Fruit fly (Drosophila melanogaster): ENCODE results near the gene SWIP.

The SWIP gene

DNA sequence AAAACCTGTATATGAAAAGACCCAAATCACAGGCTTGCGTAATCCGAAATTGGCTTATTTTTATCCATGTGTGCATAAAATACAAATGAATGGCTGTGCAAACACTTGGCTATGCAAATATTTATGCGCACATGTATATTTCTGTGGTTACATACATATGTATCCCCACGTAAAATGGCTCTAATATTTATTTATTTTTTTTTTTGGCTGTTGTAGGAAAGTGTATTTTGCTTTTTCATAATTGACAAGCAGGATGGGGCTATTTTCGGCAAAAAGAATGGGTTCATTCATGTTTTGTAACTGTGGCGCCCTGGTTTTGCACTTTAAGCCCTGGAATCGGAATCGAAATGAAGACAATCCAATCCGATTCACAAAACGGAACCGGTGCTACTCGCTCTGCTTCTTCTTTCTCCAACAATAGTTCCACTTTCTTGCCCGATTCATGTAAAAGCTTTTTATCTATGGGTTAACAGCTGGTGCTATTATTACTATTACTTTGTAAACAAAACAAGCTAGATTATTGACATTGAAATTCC is 21.7 kb downstream of the SWIP start (continued):
- TF ChIP-seq CG2120 (GFP tag; optimal IDR thresholded peaks at IDR 0.05) = peak; percentile 85
- peak; percentile 56 for TF ChIP-seq CG4820 (GFP tag; optimal IDR thresholded peaks at IDR 0.05)
- no peak; the same call in 1 of the 2 replicates for TF ChIP-seq Rx (GFP tag; IDR thresholded peaks at IDR 0.05)
- no peak for TF ChIP-seq dan (GFP tag; IDR thresholded peaks at IDR 0.05)
- peak; percentile 43 for TF ChIP-seq D19A (tag; optimal IDR thresholded peaks at IDR 0.05)
- TF ChIP-seq unpg (GFP tag; optimal IDR thresholded peaks at IDR 0.05) = peak; percentile 70
- peak; percentile 12 for TF ChIP-seq MTF-1 (GFP tag; optimal IDR thresholded peaks at IDR 0.05; ENCODE audit: borderline replicate concordance)
- TF ChIP-seq Tbp (GFP tag; optimal IDR thresholded peaks at IDR 0.05) = no peak
- peak; percentile 37 for TF ChIP-seq CG1792 (GFP tag; optimal IDR thresholded peaks at IDR 0.05)
- TF ChIP-seq wdn (GFP tag; IDR thresholded peaks at IDR 0.05) = peak; percentile 71
- TF ChIP-seq CG8478 (optimal IDR thresholded peaks at IDR 0.05) = no peak
- peak; percentile 77 for TF ChIP-seq pho (GFP tag; optimal IDR thresholded peaks at IDR 0.05)
- peak; percentile 37 for TF ChIP-seq Dref (GFP tag; IDR thresholded peaks at IDR 0.05)
- TF ChIP-seq crp (GFP tag; optimal IDR thresholded peaks at IDR 0.05) = peak in 1 of 2 experiments; percentile 18
- TF ChIP-seq hbn (GFP tag; IDR thresholded peaks at IDR 0.05; ENCODE audit: partially characterized antibody) = no peak
- no peak for TF ChIP-seq CG14860 (GFP tag; IDR thresholded peaks at IDR 0.05; ENCODE audit: partially characterized antibody)
- peak; percentile 66 for TF ChIP-seq Antp (GFP tag; optimal IDR thresholded peaks at IDR 0.05)
- no peak for TF ChIP-seq CkIIα-i1 (GFP tag; IDR thresholded peaks at IDR 0.05)
- TF ChIP-seq CG15479 (GFP tag; optimal IDR thresholded peaks at IDR 0.05) = no peak
- TF ChIP-seq CG13424 (tag; optimal IDR thresholded peaks at IDR 0.05) = peak; percentile 73
- peak; percentile 23 for TF ChIP-seq CG9876 (GFP tag; optimal IDR thresholded peaks at IDR 0.05)
- peak; percentile 62 for TF ChIP-seq Oli (tag; optimal IDR thresholded peaks at IDR 0.05)
- TF ChIP-seq Max (GFP tag; optimal IDR thresholded peaks at IDR 0.05) = peak; percentile 60
- TF ChIP-seq CG17361 (GFP tag; IDR thresholded peaks at IDR 0.05) = peak; percentile 66
- TF ChIP-seq z (GFP tag; IDR thresholded peaks at IDR 0.05) = 0 out of 3 replicates have a peak, but pooled peaks have one; percentile 40
- TF ChIP-seq CG10267 (tag; optimal IDR thresholded peaks at IDR 0.05) = peak; percentile 25
- TF ChIP-seq CG7963 (GFP tag; IDR thresholded peaks at IDR 0.05; ENCODE audit: partially characterized antibody) = no peak
- TF ChIP-seq NK7.1 (GFP tag; optimal IDR thresholded peaks at IDR 0.05) = peak; percentile 22
- TF ChIP-seq aop (GFP tag; IDR thresholded peaks at IDR 0.05) = 0 out of 2 replicates have a peak, but pooled peaks have one; percentile 21
- TF ChIP-seq CG14014 (GFP tag; IDR thresholded peaks at IDR 0.05) = peak; percentile 73; the same call in 1 of the 2 replicates
- peak; percentile 75 for TF ChIP-seq ase (GFP tag; IDR thresholded peaks at IDR 0.05)
- peak; percentile 5 for TF ChIP-seq CG8290 (GFP tag; optimal IDR thresholded peaks at IDR 0.05)
- peak in 1 of 2 experiments; percentile 79 for TF ChIP-seq CG8290 (tag; optimal IDR thresholded peaks at IDR 0.05)
- peak; percentile 65 for TF ChIP-seq Vsx1 (GFP tag; optimal IDR thresholded peaks at IDR 0.05)
- TF ChIP-seq gce (GFP tag; IDR thresholded peaks at IDR 0.05) = peak; percentile 61; the same call in 2 of the 3 replicates
- TF ChIP-seq CG7928 (GFP tag; optimal IDR thresholded peaks at IDR 0.05) = peak; percentile 90
- TF ChIP-seq slbo (GFP tag; IDR thresholded peaks at IDR 0.05) = peak; percentile 86
- TF ChIP-seq Dfd (GFP tag; optimal IDR thresholded peaks at IDR 0.05) = no peak
- TF ChIP-seq CHES-1-like (GFP tag; optimal IDR thresholded peaks at IDR 0.05) = peak; percentile 73
- TF ChIP-seq CG4730 (GFP tag; IDR thresholded peaks at IDR 0.05) = peak; percentile 59
- peak; percentile 79 for TF ChIP-seq CG6689 (GFP tag; IDR thresholded peaks at IDR 0.05)
- TF ChIP-seq Kr (GFP tag; optimal IDR thresholded peaks at IDR 0.05) = no peak
- TF ChIP-seq gem (tag; optimal IDR thresholded peaks at IDR 0.05) = peak; percentile 71
- TF ChIP-seq CG1024 (GFP tag; IDR thresholded peaks at IDR 0.05) = peak; percentile 51; the same call in 1 of the 2 replicates
- no peak for TF ChIP-seq Spps (tag; optimal IDR thresholded peaks at IDR 0.05)
- TF ChIP-seq sc (optimal IDR thresholded peaks at IDR 0.05) = no peak
- no peak for TF ChIP-seq sc (GFP tag; optimal IDR thresholded peaks at IDR 0.05)
- peak; percentile 34 for TF ChIP-seq btn (GFP tag; optimal IDR thresholded peaks at IDR 0.05)
- TF ChIP-seq mam (GFP tag; optimal IDR thresholded peaks at IDR 0.05) = peak; percentile 71
- peak; percentile 45; the same call in 1 of the 2 replicates for TF ChIP-seq CG17612 (GFP tag; IDR thresholded peaks at IDR 0.05)
- no peak for TF ChIP-seq nerfin-2 (GFP tag; IDR thresholded peaks at IDR 0.05; ENCODE audit: partially characterized antibody)
